Fruit fly (Drosophila melanogaster) whole organism: Measurements from ENCODE around the gene CG32706.

Experiments
- CG8478 ChIP-seq: fragments of >200 bp; optimal IDR thresholded peaks from 2 replicates; lab custom pipeline; 2018; ENCODE audit warnings: inconsistent platforms
- Dll ChIP-seq: fragments of >200 bp; optimal IDR thresholded peaks from 2 replicates; lab custom pipeline; 2017
- EcR ChIP-seq, 2 experiments: fragments of >200 bp; optimal IDR thresholded peaks; 2 replicates each; lab custom pipeline; 2017; ENCODE audit warnings: missing biosample characterization in 2 of 2, missing genetic modification characterization in 2 of 2, missing genetic modification reagents in 2 of 2
- pan ChIP-seq: fragments of >200 bp; optimal IDR thresholded peaks from 2 replicates; lab custom pipeline; 2017
- psq ChIP-seq: fragments of >200 bp; optimal IDR thresholded peaks from 2 replicates; lab custom pipeline; 2017
- usp ChIP-seq: fragments of >200 bp; optimal IDR thresholded peaks from 2 replicates; lab custom pipeline; 2017; ENCODE audit warnings: missing biosample characterization, missing genetic modification characterization, mixed read lengths

The CG32706 gene

dm6 chrX:9134241-9134849 is 47.4 kb downstream of the CG32706 start:
- no peak for TF ChIP-seq usp (GFP tag; lab: Kevin White, UChicago)
- no peak for TF ChIP-seq psq (lab: Kevin White, UChicago)
- no peak for TF ChIP-seq EcR (GFP tag; optimal IDR thresholded peaks at IDR 0.05; lab: Kevin White, UChicago)
- TF ChIP-seq pan (lab: Kevin White, UChicago), result no peak

dm6 chrX:9134922-9135453 is 48.1 kb downstream of the CG32706 start, which contains the start of gene fend:
Gene fend (minus strand): TSS chrX:9135099.
- no peak for TF ChIP-seq psq (lab: Kevin White, UChicago)

dm6 chrX:9136776-9137550 is 50.0 kb downstream of the CG32706 start:
- TF ChIP-seq usp (GFP tag; lab: Kevin White, UChicago), result no peak
- no peak for TF ChIP-seq pan (lab: Kevin White, UChicago)
- no peak for TF ChIP-seq EcR (GFP tag; optimal IDR thresholded peaks at IDR 0.05; lab: Kevin White, UChicago)
- no peak for TF ChIP-seq CG8478
- TF ChIP-seq Dll (lab: Kevin White, UChicago), result no peak
- no peak for TF ChIP-seq psq (lab: Kevin White, UChicago)
